Worm (Caenorhabditis elegans) whole organism, L4 larva: ENCODE measurements around the gene F58E2.4.

ENCODE experiments used
- ZK337.2 ChIP-seq: fragments of 200-800 bp; sonication (Bioruptor generic); IDR thresholded peaks from 2 replicates; pipeline ENCODE4 v1.3.6; 2022; ENCODE audit warnings: missing genetic modification reagents, missing genetic modification characterization, missing compliant biosample characterization
- ama-1 ChIP-seq: fragments of 150-350 bp; optimal IDR thresholded peaks from 2 replicates; lab custom pipeline; 2014; ENCODE audit warnings: inconsistent platforms, mixed read lengths
- ceh-82 ChIP-seq: sonication (generic microtip); optimal IDR thresholded peaks from 2 replicates; lab custom pipeline; 2017; ENCODE audit warnings: missing biosample characterization, missing genetic modification characterization
- egl-43 ChIP-seq: fragments of 200-800 bp; sonication (Bioruptor generic); IDR thresholded peaks from 2 replicates; pipeline ENCODE4 v1.3.6; 2022; ENCODE audit warnings: missing genetic modification reagents, missing genetic modification characterization, missing compliant biosample characterization
- lsy-2 ChIP-seq, 2 experiments: fragments of 150-350 bp in 1 of 2; sonication (generic microtip) in 1 of 2; optimal IDR thresholded peaks; 2 replicates each; lab custom pipeline; 2014 to 2017; ENCODE audit warnings: missing biosample characterization in 2 of 2, missing genetic modification characterization in 2 of 2
- mes-2 ChIP-seq: sonication (generic microtip); optimal IDR thresholded peaks from 2 replicates; lab custom pipeline; 2016; ENCODE audit warnings: missing genotype, mild to moderate bottlenecking, missing genetic modification characterization, missing compliant biosample characterization; ENCODE audit not compliant: poor library complexity, severe bottlenecking
- nhr-25 ChIP-seq: sonication (generic microtip); optimal IDR thresholded peaks from 2 replicates; lab custom pipeline; 2017; ENCODE audit warnings: missing genetic modification characterization, mild to moderate bottlenecking, missing compliant biosample characterization, antibody characterized with exemption, moderate library complexity, borderline replicate concordance; ENCODE audit not compliant: insufficient read depth
- pqm-1 ChIP-seq: sonication (generic microtip); optimal IDR thresholded peaks from 2 replicates; lab custom pipeline; 2017; ENCODE audit warnings: missing biosample characterization, missing genetic modification characterization
- saeg-2 ChIP-seq: fragments of 200-800 bp; sonication (Bioruptor generic); IDR thresholded peaks from 2 replicates; pipeline ENCODE4 v1.3.6; 2022; ENCODE audit warnings: missing genetic modification reagents, missing genetic modification characterization, missing compliant biosample characterization
- spr-3 ChIP-seq: fragments of 200-800 bp; sonication (Bioruptor generic); optimal IDR thresholded peaks from 2 replicates; lab custom pipeline; 2018; ENCODE audit warnings: mild to moderate bottlenecking, missing genetic modification characterization, missing compliant biosample characterization

DNA sequence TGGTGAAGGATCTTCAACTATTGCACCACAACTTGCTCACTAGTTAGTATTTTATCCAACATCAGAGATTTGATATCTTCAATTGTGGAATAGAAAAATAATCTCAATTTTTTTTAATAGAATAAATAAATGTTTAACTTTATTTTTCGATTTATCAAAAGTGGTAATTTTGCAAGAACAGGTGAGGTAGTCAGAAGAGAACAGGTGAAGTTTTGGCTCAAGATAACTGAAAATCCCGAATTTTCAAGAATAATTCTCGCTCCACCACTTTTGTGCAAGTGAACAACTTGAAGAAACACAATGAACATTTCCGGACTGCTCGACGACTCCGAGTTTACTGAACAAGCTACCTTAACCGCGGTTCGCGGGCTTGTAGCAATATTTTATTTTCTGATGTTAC, 28.3 kb downstream of the F58E2.4 start, which contains the start of gene srz-78:
- TF ChIP-seq mes-2 (tag; lab: Kevin White, UChicago) (no peak), spr-3 (GFP tag; lab: Kevin White, UChicago) (no peak), egl-43 (GFP tag; lab: Robert Waterston, UW) (no peak), ama-1 (lab: Kevin White, UChicago) (no peak), lsy-2 (tag; optimal IDR thresholded peaks at IDR 0.05; lab: Kevin White, UChicago) (no peak), pqm-1 (tag; lab: Kevin White, UChicago) (no peak), saeg-2 (no peak), ceh-82 (tag; lab: Kevin White, UChicago) (no peak), nhr-25 (no peak), ZK337.2 (GFP tag; lab: Robert Waterston, UW) (no peak)
